Fruit fly (Drosophila melanogaster) whole organism, embryonic: ENCODE data around the gene AspRS-m.
A peak's percentile ranks its signal among the peaks of the same experiment; 100 is the strongest.

Source experiments
- Adf1 ChIP-seq: fragments of 200-800 bp; sonication (Bioruptor generic); IDR thresholded peaks from 2 replicates; pipeline ENCODE4 v1.3.6; 2022; ENCODE audit warnings: missing biosample characterization, missing genetic modification characterization
- Atf-2 ChIP-seq: fragments of 200-800 bp; sonication (Bioruptor generic); optimal IDR thresholded peaks from 2 replicates; lab custom pipeline; 2016; ENCODE audit warnings: missing biosample characterization, missing genetic modification characterization
- CG10209 ChIP-seq: fragments of 200-800 bp; sonication (Bioruptor generic); optimal IDR thresholded peaks from 3 replicates; lab custom pipeline; 2017; ENCODE audit warnings: missing biosample characterization, mild to moderate bottlenecking, missing genetic modification characterization, missing genetic modification reagents
- CG11398 ChIP-seq: fragments of 200-800 bp; sonication (Bioruptor generic); optimal IDR thresholded peaks from 2 replicates; lab custom pipeline; 2016; ENCODE audit warnings: missing biosample characterization, missing genetic modification characterization
- CG11695 ChIP-seq: fragments of 200-800 bp; sonication (Bioruptor generic); IDR thresholded peaks from 3 replicates; pipeline ENCODE4 v1.3.6; 2022; ENCODE audit warnings: missing biosample characterization, missing genetic modification characterization
- CG12236 ChIP-seq: fragments of 200-800 bp; sonication (Bioruptor generic); optimal IDR thresholded peaks from 2 replicates; lab custom pipeline; 2016; ENCODE audit warnings: missing biosample characterization, missing genetic modification characterization
- CG13624 ChIP-seq: fragments of 200-800 bp; sonication (Bioruptor generic); optimal IDR thresholded peaks from 2 replicates; lab custom pipeline; 2016; ENCODE audit warnings: missing biosample characterization, missing genetic modification characterization
- CG14050 ChIP-seq: fragments of 200-800 bp; sonication (Bioruptor generic); IDR thresholded peaks from 3 replicates; pipeline ENCODE4 v1.3.6; 2022; ENCODE audit warnings: missing biosample characterization, missing genetic modification characterization
- CG2199 ChIP-seq: fragments of 200-800 bp; sonication (Bioruptor generic); IDR thresholded peaks from 3 replicates; pipeline ENCODE4 v1.3.6; 2022; ENCODE audit warnings: missing biosample characterization, missing genetic modification characterization
- CG32532 ChIP-seq: fragments of 200-800 bp; sonication (Bioruptor generic); IDR thresholded peaks from 2 replicates; pipeline ENCODE4 v1.3.6; 2022; ENCODE audit warnings: missing biosample characterization, missing genetic modification characterization
- CG32772 ChIP-seq: fragments of 200-800 bp; sonication (Bioruptor generic); IDR thresholded peaks from 2 replicates; pipeline ENCODE4 v1.3.6; 2022; ENCODE audit warnings: missing biosample characterization, missing genetic modification characterization
- CG4282 ChIP-seq: fragments of 200-800 bp; sonication (Bioruptor generic); optimal IDR thresholded peaks from 2 replicates; lab custom pipeline; 2016; ENCODE audit warnings: missing biosample characterization, missing genetic modification characterization
- CG6175 ChIP-seq: fragments of 200-800 bp; sonication (Bioruptor generic); IDR thresholded peaks from 3 replicates; pipeline ENCODE4 v1.3.6; 2022; ENCODE audit warnings: missing biosample characterization, missing genetic modification characterization
- CG6683 ChIP-seq: fragments of 200-800 bp; sonication (Bioruptor generic); optimal IDR thresholded peaks from 2 replicates; lab custom pipeline; 2017; ENCODE audit warnings: missing biosample characterization, mild to moderate bottlenecking, missing genetic modification characterization, missing genetic modification reagents
- CG7357 ChIP-seq: fragments of 200-800 bp; sonication (Bioruptor generic); IDR thresholded peaks from 3 replicates; pipeline ENCODE4 v1.3.6; 2022; ENCODE audit warnings: missing biosample characterization, missing genetic modification characterization
- CG7556 ChIP-seq: fragments of 200-800 bp; sonication (Bioruptor generic); optimal IDR thresholded peaks from 2 replicates; lab custom pipeline; 2017; ENCODE audit warnings: missing biosample characterization, mild to moderate bottlenecking, missing genetic modification characterization
- CG7786 ChIP-seq: fragments of 200-800 bp; sonication (Bioruptor generic); optimal IDR thresholded peaks from 2 replicates; lab custom pipeline; 2016; ENCODE audit warnings: missing biosample characterization, missing genetic modification characterization
- CG9437 ChIP-seq: fragments of 200-800 bp; sonication (Bioruptor generic); optimal IDR thresholded peaks from 2 replicates; lab custom pipeline; 2018; ENCODE audit warnings: missing biosample characterization, mild to moderate bottlenecking, missing genetic modification characterization
- CG9932 ChIP-seq: fragments of 200-800 bp; sonication (Bioruptor generic); IDR thresholded peaks from 2 replicates; pipeline ENCODE4 v1.3.6; 2022; ENCODE audit warnings: missing biosample characterization, missing genetic modification characterization
- D ChIP-seq, 2 experiments: fragments of 200-800 bp in 1 of 2; fragments of >200 bp in 1 of 2; sonication (Bioruptor generic) in 1 of 2; optimal IDR thresholded peaks; 2 replicates in 1 of 2; 3 replicates in 1 of 2; lab custom pipeline; 2017; ENCODE audit warnings: mild to moderate bottlenecking in 1 of 2, missing biosample characterization in 1 of 2, missing genetic modification characterization in 1 of 2, missing genetic modification reagents in 1 of 2
- Fer3 ChIP-seq: fragments of 200-800 bp; sonication (Bioruptor generic); optimal IDR thresholded peaks from 2 replicates; lab custom pipeline; 2018; ENCODE audit warnings: missing biosample characterization, mild to moderate bottlenecking, missing genetic modification characterization, moderate library complexity
- H2.0 ChIP-seq: fragments of 200-800 bp; sonication (Bioruptor generic); IDR thresholded peaks from 2 replicates; pipeline ENCODE4 v1.3.6; 2022; ENCODE audit warnings: missing biosample characterization, missing genetic modification characterization
- Hmr ChIP-seq: fragments of 200-800 bp; sonication (Bioruptor generic); optimal IDR thresholded peaks from 3 replicates; lab custom pipeline; 2017; ENCODE audit warnings: mild to moderate bottlenecking, missing biosample characterization, missing genetic modification reagents, missing genetic modification characterization
- MBD-R2 ChIP-seq: fragments of 200-800 bp; sonication (Bioruptor generic); IDR thresholded peaks from 2 replicates; pipeline ENCODE4 v1.3.6; 2022; ENCODE audit warnings: missing biosample characterization, missing genetic modification characterization
- MTF-1 ChIP-seq: fragments of 200-800 bp; sonication (Bioruptor generic); optimal IDR thresholded peaks from 2 replicates; lab custom pipeline; 2018; ENCODE audit warnings: missing biosample characterization, mild to moderate bottlenecking, missing genetic modification characterization, borderline replicate concordance
- Max ChIP-seq: fragments of 200-800 bp; sonication (Bioruptor generic); optimal IDR thresholded peaks from 2 replicates; lab custom pipeline; 2016; ENCODE audit warnings: missing biosample characterization, mild to moderate bottlenecking, missing genetic modification characterization
- Med ChIP-seq: fragments of 200-800 bp; sonication (Bioruptor generic); peaks from one replicate; lab custom pipeline; 2016; ENCODE audit warnings: missing biosample characterization, missing genetic modification characterization, mild to moderate bottlenecking, inconsistent platforms, moderate library complexity
- Mrtf ChIP-seq: fragments of 200-800 bp; sonication (Bioruptor generic); IDR thresholded peaks from 3 replicates; pipeline ENCODE4 v1.3.6; 2022; ENCODE audit warnings: missing biosample characterization, missing genetic modification characterization
- Pdp1 ChIP-seq, 2 experiments: fragments of 200-800 bp; sonication (Bioruptor generic); optimal IDR thresholded peaks; 3 replicates each; lab custom pipeline; 2016; ENCODE audit warnings: missing biosample characterization in 2 of 2, missing genetic modification characterization in 2 of 2, mild to moderate bottlenecking in 1 of 2, moderate library complexity in 1 of 2
- Rx ChIP-seq: fragments of 200-800 bp; sonication (Bioruptor generic); IDR thresholded peaks from 2 replicates; pipeline ENCODE4 v1.3.6; 2022; ENCODE audit warnings: missing biosample characterization, missing genetic modification characterization
- Scr ChIP-seq: fragments of 200-800 bp; sonication (Bioruptor generic); IDR thresholded peaks from 2 replicates; pipeline ENCODE4 v1.3.6; 2022; ENCODE audit warnings: missing biosample characterization, missing genetic modification characterization; ENCODE audit not compliant: partially characterized antibody
- ac ChIP-seq: fragments of 200-800 bp; sonication (Bioruptor generic); optimal IDR thresholded peaks from 3 replicates; lab custom pipeline; 2017; ENCODE audit warnings: missing biosample characterization, mild to moderate bottlenecking, missing genetic modification characterization
- az2 ChIP-seq: fragments of 200-800 bp; sonication (Bioruptor generic); optimal IDR thresholded peaks from 3 replicates; lab custom pipeline; 2016; ENCODE audit warnings: missing biosample characterization, missing genetic modification characterization
- crol ChIP-seq: fragments of 200-800 bp; sonication (Bioruptor generic); IDR thresholded peaks from 2 replicates; pipeline ENCODE4 v1.3.6; 2022; ENCODE audit warnings: missing biosample characterization, missing genetic modification characterization
- en ChIP-seq: fragments of 200-800 bp; sonication (Bioruptor generic); optimal IDR thresholded peaks from 2 replicates; lab custom pipeline; 2016; ENCODE audit warnings: missing biosample characterization, missing genetic modification characterization
- gcm ChIP-seq: fragments of 200-800 bp; sonication (Bioruptor generic); optimal IDR thresholded peaks from 2 replicates; lab custom pipeline; 2019; ENCODE audit warnings: missing biosample characterization, mild to moderate bottlenecking, missing genetic modification characterization, moderate library complexity
- gro ChIP-seq: fragments of 200-800 bp; sonication (Bioruptor generic); optimal IDR thresholded peaks from 2 replicates; lab custom pipeline; 2016; ENCODE audit warnings: missing biosample characterization, missing genetic modification characterization
- gt ChIP-seq: fragments of 200-800 bp; sonication (Bioruptor generic); IDR thresholded peaks from 2 replicates; pipeline ENCODE4 v1.3.6; 2022; ENCODE audit warnings: missing biosample characterization, missing genetic modification characterization
- hth ChIP-seq: fragments of >200 bp; optimal IDR thresholded peaks from 2 replicates; lab custom pipeline; 2017; ENCODE audit warnings: inconsistent platforms
- klu ChIP-seq: fragments of 200-800 bp; sonication (Bioruptor generic); IDR thresholded peaks from 2 replicates; pipeline ENCODE4 v1.3.6; 2022; ENCODE audit warnings: missing biosample characterization, missing genetic modification characterization
- onecut ChIP-seq: fragments of 200-800 bp; sonication (Bioruptor generic); IDR thresholded peaks from 2 replicates; pipeline ENCODE4 v1.3.6; 2022; ENCODE audit warnings: missing biosample characterization, missing genetic modification characterization
- psq ChIP-seq: fragments of 200-800 bp; sonication (Bioruptor generic); optimal IDR thresholded peaks from 2 replicates; lab custom pipeline; 2017; ENCODE audit warnings: missing biosample characterization, missing genetic modification characterization
- pzg ChIP-seq: fragments of 200-800 bp; sonication (Bioruptor generic); optimal IDR thresholded peaks from 3 replicates; lab custom pipeline; 2018; ENCODE audit warnings: missing biosample characterization, mild to moderate bottlenecking, missing genetic modification characterization, moderate library complexity
- ranshi ChIP-seq: fragments of 200-800 bp; sonication (Bioruptor generic); IDR thresholded peaks from 2 replicates; pipeline ENCODE4 v1.3.6; 2022; ENCODE audit warnings: missing biosample characterization, missing genetic modification characterization
- ro ChIP-seq: fragments of 200-800 bp; sonication (Bioruptor generic); IDR thresholded peaks from 2 replicates; pipeline ENCODE4 v1.3.6; 2022; ENCODE audit warnings: missing biosample characterization, missing genetic modification characterization
- run ChIP-seq: fragments of 200-800 bp; sonication (Bioruptor generic); optimal IDR thresholded peaks from 3 replicates; lab custom pipeline; 2018; ENCODE audit warnings: missing biosample characterization, mild to moderate bottlenecking, missing genetic modification characterization
- sd ChIP-seq: fragments of 200-800 bp; sonication (Bioruptor generic); optimal IDR thresholded peaks from 3 replicates; lab custom pipeline; 2018; ENCODE audit warnings: missing biosample characterization, mild to moderate bottlenecking, missing genetic modification characterization, moderate library complexity
- stc ChIP-seq: fragments of 200-800 bp; sonication (Bioruptor generic); IDR thresholded peaks from 2 replicates; pipeline ENCODE4 v1.3.6; 2022; ENCODE audit warnings: missing biosample characterization, missing genetic modification characterization
- vfl ChIP-seq: fragments of 200-800 bp; sonication (Bioruptor generic); optimal IDR thresholded peaks from 2 replicates; lab custom pipeline; 2016; ENCODE audit warnings: missing biosample characterization, missing genetic modification characterization
- wdn ChIP-seq: fragments of 200-800 bp; sonication (Bioruptor generic); IDR thresholded peaks from 2 replicates; pipeline ENCODE4 v1.3.6; 2022; ENCODE audit warnings: missing biosample characterization, missing genetic modification characterization
- zen ChIP-seq: fragments of 200-800 bp; sonication (Bioruptor generic); optimal IDR thresholded peaks from 3 replicates; lab custom pipeline; 2018; ENCODE audit warnings: missing biosample characterization, mild to moderate bottlenecking, missing genetic modification characterization, moderate library complexity

AspRS-m gene

DNA sequence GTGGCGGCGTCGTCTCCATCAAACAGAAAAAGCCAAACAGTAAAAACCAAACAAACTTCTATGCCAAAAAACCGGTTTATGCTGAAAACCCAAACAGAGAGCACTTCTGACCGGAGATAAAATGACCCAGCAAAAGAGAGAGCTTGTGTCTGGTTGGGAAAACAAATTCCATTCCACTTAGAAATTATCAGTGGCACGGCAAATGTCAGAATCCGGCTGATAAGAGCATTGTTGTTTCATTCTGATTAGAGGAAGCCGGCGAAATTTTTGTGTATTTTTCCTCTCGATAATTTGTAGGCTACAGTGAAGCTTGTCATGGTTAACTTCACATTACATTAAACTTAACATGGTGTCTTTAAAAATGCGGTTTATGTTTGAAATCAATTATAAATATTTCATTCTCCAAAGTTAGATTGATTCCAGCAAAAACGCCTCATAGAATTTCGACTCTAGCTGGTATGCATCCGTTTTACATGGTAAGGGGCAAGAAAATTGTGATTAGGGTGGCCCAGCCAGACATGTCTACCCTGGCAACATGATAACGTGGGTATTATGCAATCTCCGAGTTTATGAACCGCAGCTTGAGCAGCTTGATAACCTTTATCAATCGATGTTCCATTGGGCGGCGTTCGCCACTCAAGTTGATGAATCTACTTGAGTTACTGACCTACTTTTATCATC lies 9.3 kb upstream of the AspRS-m start (continued):
- TF ChIP-seq gt (GFP tag; lab: Robert Waterston, UW): no peak
- TF ChIP-seq Mrtf: no peak
- TF ChIP-seq ac (GFP tag; lab: Kevin White, UChicago): no peak
- peak; percentile 22; the same call in 1 of the 2 replicates for TF ChIP-seq CG32532
- no peak for TF ChIP-seq Rx (GFP tag; lab: Robert Waterston, UW)
- TF ChIP-seq Atf-2 (GFP tag; lab: Kevin White, UChicago): no peak
- TF ChIP-seq wdn (GFP tag; lab: Robert Waterston, UW): no peak
- TF ChIP-seq CG4282 (GFP tag; lab: Kevin White, UChicago): no peak
- no peak for TF ChIP-seq CG11398 (GFP tag; lab: Kevin White, UChicago)
- TF ChIP-seq psq (GFP tag; lab: Kevin White, UChicago): no peak
- TF ChIP-seq MTF-1 (GFP tag; lab: Kevin White, UChicago): no peak
- TF ChIP-seq CG6683 (GFP tag; lab: Kevin White, UChicago): no peak
- TF ChIP-seq hth (lab: Kevin White, UChicago): no peak
- TF ChIP-seq Max (GFP tag; lab: Kevin White, UChicago): peak; percentile 29
- no peak for TF ChIP-seq CG2199 (GFP tag; lab: Robert Waterston, UW)
- no peak for TF ChIP-seq run
- peak; percentile 62; the same call in 1 of the 3 replicates for TF ChIP-seq CG6175 (GFP tag; lab: Robert Waterston, UW)
- no peak for TF ChIP-seq ro
- peak; percentile 10 for TF ChIP-seq CG10209
- TF ChIP-seq gro (GFP tag; lab: Kevin White, UChicago): peak; percentile 31
- peak; percentile 13; the same call in 1 of the 2 replicates for TF ChIP-seq ranshi (GFP tag; lab: Robert Waterston, UW)
- TF ChIP-seq Pdp1 (GFP tag; optimal IDR thresholded peaks at IDR 0.05; lab: Kevin White, UChicago): peak; percentile 49 to 97
- no peak for TF ChIP-seq en (GFP tag; lab: Kevin White, UChicago)
- TF ChIP-seq D (optimal IDR thresholded peaks at IDR 0.05; lab: Kevin White, UChicago): no peak
- no peak for TF ChIP-seq D (GFP tag; optimal IDR thresholded peaks at IDR 0.05; lab: Kevin White, UChicago)
- TF ChIP-seq az2 (GFP tag; lab: Kevin White, UChicago): no peak
- peak; percentile 57 for TF ChIP-seq CG9932 (GFP tag; lab: Robert Waterston, UW)
- TF ChIP-seq CG12236 (GFP tag; lab: Kevin White, UChicago): no peak
- TF ChIP-seq pzg: no peak
- no peak for TF ChIP-seq H2.0 (GFP tag; lab: Robert Waterston, UW)
- no peak for TF ChIP-seq MBD-R2
- TF ChIP-seq Scr (GFP tag; lab: Robert Waterston, UW): no peak
- TF ChIP-seq CG14050 (GFP tag; lab: Robert Waterston, UW): no peak
- peak; percentile 18 for TF ChIP-seq CG7556
- no peak for TF ChIP-seq CG11695 (GFP tag; lab: Robert Waterston, UW)
- no peak for TF ChIP-seq klu (GFP tag; lab: Robert Waterston, UW)
- no peak for TF ChIP-seq CG7786
- no peak for TF ChIP-seq Adf1
- no peak for TF ChIP-seq gcm
- TF ChIP-seq Hmr (GFP tag; lab: Kevin White, UChicago): peak; percentile 34
- no peak for TF ChIP-seq CG13624 (GFP tag; lab: Kevin White, UChicago)
- TF ChIP-seq stc: peak; percentile 9; the same call in 1 of the 2 replicates
- TF ChIP-seq sd (tag; lab: Kevin White, UChicago): peak; percentile 86
- peak; percentile 15 for TF ChIP-seq zen
- TF ChIP-seq Fer3: peak; percentile 35
- no peak for TF ChIP-seq crol (GFP tag; lab: Robert Waterston, UW)
- TF ChIP-seq CG7357 (GFP tag; lab: Robert Waterston, UW): no peak
- TF ChIP-seq Med (GFP tag; lab: Kevin White, UChicago): peak; percentile 91
- no peak for TF ChIP-seq onecut (GFP tag; lab: Robert Waterston, UW)
- no peak for TF ChIP-seq CG9437
- TF ChIP-seq CG32772 (GFP tag; lab: Robert Waterston, UW): no peak; the same call in 1 of the 2 replicates
- TF ChIP-seq vfl (GFP tag; lab: Kevin White, UChicago): no peak
